Fruit fly (Drosophila melanogaster) whole organism, prepupa: Measurements from ENCODE around the gene CG10589.

Experiments used
- CG10631 ChIP-seq: fragments of 200-800 bp; sonication (Bioruptor generic); optimal IDR thresholded peaks from 2 replicates; lab custom pipeline; 2016; ENCODE audit warnings: missing biosample characterization, missing genetic modification characterization
- CG10669 ChIP-seq: fragments of 200-800 bp; sonication (Bioruptor generic); optimal IDR thresholded peaks from 3 replicates; lab custom pipeline; 2018; ENCODE audit warnings: missing biosample characterization, mild to moderate bottlenecking, missing genetic modification characterization, moderate library complexity
- CG11294 ChIP-seq: fragments of 200-800 bp; sonication (Bioruptor generic); IDR thresholded peaks from 2 replicates; pipeline ENCODE4 v1.3.6; 2022; ENCODE audit warnings: missing biosample characterization, missing genetic modification characterization
- CG11762 ChIP-seq: fragments of 200-800 bp; sonication (Bioruptor generic); optimal IDR thresholded peaks from 3 replicates; lab custom pipeline; 2016; ENCODE audit warnings: missing biosample characterization, missing genetic modification characterization; ENCODE audit not compliant: insufficient read depth
- CG11902 ChIP-seq: fragments of 200-800 bp; sonication (Bioruptor generic); optimal IDR thresholded peaks from 3 replicates; lab custom pipeline; 2016; ENCODE audit warnings: missing biosample characterization, missing genetic modification characterization
- CG15336 ChIP-seq: fragments of 200-800 bp; sonication (Bioruptor generic); IDR thresholded peaks from 2 replicates; pipeline ENCODE4 v1.3.6; 2022; ENCODE audit warnings: missing biosample characterization, missing genetic modification characterization
- CG16779 ChIP-seq: fragments of 200-800 bp; sonication (Bioruptor generic); optimal IDR thresholded peaks from 3 replicates; lab custom pipeline; 2017; ENCODE audit warnings: missing biosample characterization, mild to moderate bottlenecking, missing genetic modification characterization
- CG3032 ChIP-seq: fragments of 200-800 bp; optimal IDR thresholded peaks from 2 replicates; lab custom pipeline; 2019; ENCODE audit warnings: missing biosample characterization, mild to moderate bottlenecking, missing genetic modification characterization, moderate library complexity
- CG32006 ChIP-seq: fragments of 200-800 bp; sonication (Bioruptor generic); optimal IDR thresholded peaks from 3 replicates; lab custom pipeline; 2017; ENCODE audit warnings: missing biosample characterization, mild to moderate bottlenecking, missing genetic modification characterization
- CG34406 ChIP-seq: fragments of 200-800 bp; sonication (Bioruptor generic); optimal IDR thresholded peaks from 3 replicates; lab custom pipeline; 2016; ENCODE audit warnings: missing biosample characterization, missing genetic modification characterization
- CG3919 ChIP-seq: fragments of 200-800 bp; sonication (Bioruptor generic); optimal IDR thresholded peaks from 3 replicates; lab custom pipeline; 2016; ENCODE audit warnings: missing biosample characterization, missing genetic modification characterization
- CG6163 ChIP-seq: fragments of 200-800 bp; sonication (Bioruptor generic); IDR thresholded peaks from 3 replicates; pipeline ENCODE4 v1.3.6; 2022; ENCODE audit warnings: missing biosample characterization, missing genetic modification characterization
- CG6276 ChIP-seq: fragments of 200-800 bp; sonication (Bioruptor generic); optimal IDR thresholded peaks from 2 replicates; lab custom pipeline; 2017; ENCODE audit warnings: missing biosample characterization, mild to moderate bottlenecking, missing genetic modification characterization
- CG6792 ChIP-seq: fragments of 200-800 bp; sonication (Bioruptor generic); optimal IDR thresholded peaks from 3 replicates; lab custom pipeline; 2016; ENCODE audit warnings: missing biosample characterization, missing genetic modification characterization
- CG6808 ChIP-seq: fragments of 200-800 bp; sonication (Bioruptor generic); optimal IDR thresholded peaks from 3 replicates; lab custom pipeline; 2017; ENCODE audit warnings: missing biosample characterization, missing genetic modification characterization, mild to moderate bottlenecking, moderate library complexity, missing genetic modification reagents
- CG8119 ChIP-seq: fragments of 200-800 bp; sonication (Bioruptor generic); IDR thresholded peaks from 3 replicates; pipeline ENCODE4 v1.3.6; 2022; ENCODE audit warnings: missing biosample characterization, missing genetic modification characterization
- CG8319 ChIP-seq: fragments of 200-800 bp; sonication (Bioruptor generic); optimal IDR thresholded peaks from 3 replicates; lab custom pipeline; 2016; ENCODE audit warnings: missing biosample characterization, missing genetic modification characterization
- CG8632 ChIP-seq: fragments of 200-800 bp; sonication (Bioruptor generic); optimal IDR thresholded peaks from 3 replicates; lab custom pipeline; 2016; ENCODE audit warnings: missing biosample characterization, missing genetic modification characterization
- CG9139 ChIP-seq: fragments of 200-800 bp; sonication (Bioruptor generic); optimal IDR thresholded peaks from 3 replicates; lab custom pipeline; 2017; ENCODE audit warnings: missing biosample characterization, mild to moderate bottlenecking, missing genetic modification characterization
- Eip75B ChIP-seq: fragments of 200-800 bp; sonication (Bioruptor generic); optimal IDR thresholded peaks from 3 replicates; lab custom pipeline; 2016; ENCODE audit warnings: missing biosample characterization, missing genetic modification characterization
- Eip78C ChIP-seq: fragments of 200-800 bp; sonication (Bioruptor generic); peaks from one replicate; lab custom pipeline; 2016; ENCODE audit warnings: missing biosample characterization, missing genetic modification characterization
- Ets21C ChIP-seq: fragments of 200-800 bp; sonication (Bioruptor generic); optimal IDR thresholded peaks from 3 replicates; lab custom pipeline; 2016; ENCODE audit warnings: missing biosample characterization, missing genetic modification characterization
- Ets96B ChIP-seq: fragments of 200-800 bp; optimal IDR thresholded peaks from 2 replicates; lab custom pipeline; 2019; ENCODE audit warnings: missing biosample characterization, mild to moderate bottlenecking, missing genetic modification characterization, moderate library complexity
- Gug ChIP-seq: fragments of 200-800 bp; sonication (Bioruptor generic); IDR thresholded peaks from 2 replicates; pipeline ENCODE4 v1.3.6; 2022; ENCODE audit warnings: missing biosample characterization, missing genetic modification characterization
- Hr38 ChIP-seq: sonication (Bioruptor generic); optimal IDR thresholded peaks from 2 replicates; lab custom pipeline; 2016; ENCODE audit warnings: missing biosample characterization, missing genetic modification characterization
- Hr4 ChIP-seq: fragments of 200-800 bp; sonication (Bioruptor generic); optimal IDR thresholded peaks from 3 replicates; lab custom pipeline; 2016; ENCODE audit warnings: missing biosample characterization, missing genetic modification characterization
- Lpt ChIP-seq: fragments of 200-800 bp; sonication (Bioruptor generic); optimal IDR thresholded peaks from 3 replicates; lab custom pipeline; 2016; ENCODE audit warnings: missing biosample characterization, missing genetic modification characterization
- Met ChIP-seq: fragments of 200-800 bp; sonication (Bioruptor generic); optimal IDR thresholded peaks from 3 replicates; lab custom pipeline; 2016; ENCODE audit warnings: missing biosample characterization, missing genetic modification characterization
- OdsH ChIP-seq: fragments of 200-800 bp; sonication (Bioruptor generic); optimal IDR thresholded peaks from 3 replicates; lab custom pipeline; 2016; ENCODE audit warnings: missing biosample characterization, missing genetic modification characterization
- Smox ChIP-seq: fragments of 200-800 bp; sonication (Bioruptor generic); optimal IDR thresholded peaks from 3 replicates; lab custom pipeline; 2016; ENCODE audit warnings: missing biosample characterization, missing genetic modification characterization
- Sox102F ChIP-seq: fragments of 200-800 bp; sonication (Bioruptor generic); optimal IDR thresholded peaks from 2 replicates; lab custom pipeline; 2016; ENCODE audit warnings: missing biosample characterization, mild to moderate bottlenecking, missing genetic modification characterization
- Sox14 ChIP-seq: fragments of 200-800 bp; sonication (Bioruptor generic); optimal IDR thresholded peaks from 3 replicates; lab custom pipeline; 2016; ENCODE audit warnings: missing biosample characterization, missing genetic modification characterization
- Sox15 ChIP-seq: fragments of 200-800 bp; sonication (Bioruptor generic); optimal IDR thresholded peaks from 3 replicates; lab custom pipeline; 2016; ENCODE audit warnings: missing biosample characterization, missing genetic modification characterization
- achi ChIP-seq: fragments of 200-800 bp; sonication (Bioruptor generic); optimal IDR thresholded peaks from 3 replicates; lab custom pipeline; 2016; ENCODE audit warnings: missing biosample characterization, missing genetic modification characterization
- acj6 ChIP-seq: fragments of 200-800 bp; sonication (Bioruptor generic); optimal IDR thresholded peaks from 3 replicates; lab custom pipeline; 2016; ENCODE audit warnings: missing biosample characterization, missing genetic modification characterization
- cyc ChIP-seq: fragments of 200-800 bp; sonication (Bioruptor generic); optimal IDR thresholded peaks from 3 replicates; lab custom pipeline; 2016; ENCODE audit warnings: missing biosample characterization, missing genetic modification characterization
- dac ChIP-seq: fragments of 200-800 bp; sonication (Bioruptor generic); optimal IDR thresholded peaks from 2 replicates; lab custom pipeline; 2017; ENCODE audit warnings: missing biosample characterization, mild to moderate bottlenecking, missing genetic modification characterization
- dsx ChIP-seq: fragments of 200-800 bp; optimal IDR thresholded peaks from 3 replicates; lab custom pipeline; 2019; ENCODE audit warnings: missing biosample characterization, mild to moderate bottlenecking, missing genetic modification characterization, moderate library complexity; ENCODE audit not compliant: poor library complexity, severe bottlenecking
- eg ChIP-seq: fragments of 200-800 bp; sonication (Bioruptor generic); IDR thresholded peaks from 3 replicates; pipeline ENCODE4 v1.3.6; 2022; ENCODE audit warnings: missing biosample characterization, missing genetic modification characterization
- esn ChIP-seq: fragments of 200-800 bp; sonication (Bioruptor generic); optimal IDR thresholded peaks from 2 replicates; lab custom pipeline; 2016; ENCODE audit warnings: missing biosample characterization, mild to moderate bottlenecking, missing genetic modification characterization, moderate library complexity
- fd59A ChIP-seq: fragments of 200-800 bp; sonication (Bioruptor generic); optimal IDR thresholded peaks from 2 replicates; lab custom pipeline; 2017; ENCODE audit warnings: missing biosample characterization, mild to moderate bottlenecking, missing genetic modification characterization, missing genetic modification reagents
- fd85E ChIP-seq: fragments of 200-800 bp; sonication (Bioruptor generic); optimal IDR thresholded peaks from 3 replicates; lab custom pipeline; 2016; ENCODE audit warnings: missing biosample characterization, missing genetic modification characterization
- fkh ChIP-seq: fragments of 200-800 bp; sonication (Bioruptor generic); optimal IDR thresholded peaks from 3 replicates; lab custom pipeline; 2017; ENCODE audit warnings: missing biosample characterization, mild to moderate bottlenecking, missing genetic modification characterization, moderate library complexity
- net ChIP-seq: fragments of 200-800 bp; sonication (Bioruptor generic); optimal IDR thresholded peaks from 3 replicates; lab custom pipeline; 2016; ENCODE audit warnings: missing biosample characterization, missing genetic modification characterization
- salr ChIP-seq, 2 experiments: fragments of 200-800 bp; sonication (Bioruptor generic); optimal IDR thresholded peaks; 3 replicates each; lab custom pipeline; 2016 to 2018; ENCODE audit warnings: missing biosample characterization in 2 of 2, missing genetic modification characterization in 2 of 2, mild to moderate bottlenecking in 1 of 2
- spab ChIP-seq: fragments of 200-800 bp; sonication (Bioruptor generic); optimal IDR thresholded peaks from 2 replicates; lab custom pipeline; 2017; ENCODE audit warnings: missing biosample characterization, mild to moderate bottlenecking, missing genetic modification characterization, missing genetic modification reagents
- ss ChIP-seq, 2 experiments: fragments of 200-800 bp; sonication (Bioruptor generic); optimal IDR thresholded peaks; 2 replicates in 1 of 2; 3 replicates in 1 of 2; lab custom pipeline; 2017 to 2018; ENCODE audit warnings: mild to moderate bottlenecking in 2 of 2, missing biosample characterization in 2 of 2, missing genetic modification characterization in 2 of 2, moderate library complexity in 1 of 2
- svp ChIP-seq: fragments of 200-800 bp; sonication (Bioruptor generic); peaks from one replicate; lab custom pipeline; 2016; ENCODE audit warnings: missing biosample characterization, missing genetic modification characterization
- topi ChIP-seq: fragments of 200-800 bp; sonication (Bioruptor generic); optimal IDR thresholded peaks from 3 replicates; lab custom pipeline; 2016; ENCODE audit warnings: missing biosample characterization, missing genetic modification characterization
- vri ChIP-seq: fragments of 200-800 bp; sonication (Bioruptor generic); optimal IDR thresholded peaks from 3 replicates; lab custom pipeline; 2016; ENCODE audit warnings: missing biosample characterization, mild to moderate bottlenecking, missing genetic modification characterization

Gene CG10589

dm6 chr3L:20930059-20930785 is 2.6 kb downstream of the CG10589 start:
- no peak for TF ChIP-seq Hr38 (GFP tag; lab: Kevin White, UChicago)
- peak; percentile 26 for TF ChIP-seq fd59A
- peak; percentile 69 for TF ChIP-seq CG10631 (GFP tag; lab: Kevin White, UChicago)
- no peak for TF ChIP-seq fkh (GFP tag; lab: Kevin White, UChicago)
- TF ChIP-seq Met (GFP tag; lab: Kevin White, UChicago) = peak; percentile 40
- TF ChIP-seq dsx (GFP tag; lab: Kevin White, UChicago) = peak; percentile 82
- TF ChIP-seq cyc = no peak
- peak; percentile 62 for TF ChIP-seq Eip75B (GFP tag; lab: Kevin White, UChicago)
- peak; percentile 84 for TF ChIP-seq CG8119
- peak; percentile 67 for TF ChIP-seq acj6 (GFP tag; lab: Kevin White, UChicago)
- TF ChIP-seq CG6808 (GFP tag; lab: Kevin White, UChicago) = peak; percentile 61
- peak; percentile 70 for TF ChIP-seq OdsH
- TF ChIP-seq dac (GFP tag; lab: Kevin White, UChicago) = peak; percentile 44
- TF ChIP-seq svp = peak; percentile 56
- peak; percentile 56 for TF ChIP-seq Hr4 (GFP tag; lab: Kevin White, UChicago)
- peak; percentile 36 for TF ChIP-seq topi (GFP tag; lab: Kevin White, UChicago)
- TF ChIP-seq Sox102F (GFP tag; lab: Kevin White, UChicago) = peak; percentile 36
- peak; percentile 62 for TF ChIP-seq Lpt (GFP tag; lab: Kevin White, UChicago)
- peak; percentile 54; the same call in 1 of the 2 replicates for TF ChIP-seq Gug (GFP tag; lab: Robert Waterston, UW)
- TF ChIP-seq CG15336 (GFP tag; lab: Robert Waterston, UW) = peak; percentile 75
- peak; percentile 27 for TF ChIP-seq CG8319 (GFP tag; lab: Kevin White, UChicago)
- TF ChIP-seq fd85E (GFP tag; lab: Kevin White, UChicago) = peak; percentile 26
- TF ChIP-seq CG6163 (GFP tag; lab: Robert Waterston, UW) = no peak; the same call in 2 of the 3 replicates
- peak; percentile 37 for TF ChIP-seq Sox15 (GFP tag; lab: Kevin White, UChicago)
- TF ChIP-seq CG3919 = peak; percentile 59
- peak; percentile 39 to 49 for TF ChIP-seq ss (GFP tag; optimal IDR thresholded peaks at IDR 0.05; lab: Kevin White, UChicago)
- TF ChIP-seq Eip78C = peak; percentile 90
- peak; percentile 61 for TF ChIP-seq CG11762 (GFP tag; lab: Kevin White, UChicago)
- TF ChIP-seq eg = peak; percentile 63; the same call in 2 of the 3 replicates
- TF ChIP-seq CG10669 = peak; percentile 72
- peak; percentile 61 for TF ChIP-seq CG9139
- no peak for TF ChIP-seq Ets21C
- TF ChIP-seq achi (GFP tag; lab: Kevin White, UChicago) = peak; percentile 78
- TF ChIP-seq CG32006 (GFP tag; lab: Kevin White, UChicago) = peak; percentile 83
- TF ChIP-seq CG34406 = peak; percentile 75
- peak; percentile 74 for TF ChIP-seq spab (GFP tag; lab: Kevin White, UChicago)
- TF ChIP-seq Ets96B (tag; lab: Kevin White, UChicago) = peak; percentile 79
- TF ChIP-seq salr (GFP tag; optimal IDR thresholded peaks at IDR 0.05; lab: Kevin White, UChicago) = peak; percentile 0 to 46
- peak; percentile 33 for TF ChIP-seq CG11902
- peak; percentile 30 for TF ChIP-seq Sox14 (GFP tag; lab: Kevin White, UChicago)
- no peak for TF ChIP-seq vri
- TF ChIP-seq CG6792 (GFP tag; lab: Kevin White, UChicago) = peak; percentile 48
- TF ChIP-seq Smox (GFP tag; lab: Kevin White, UChicago) = peak; percentile 33
- peak; percentile 80 for TF ChIP-seq CG3032 (tag; lab: Kevin White, UChicago)
- TF ChIP-seq CG11294 (GFP tag; lab: Robert Waterston, UW) = peak; percentile 53; the same call in 1 of the 2 replicates
- TF ChIP-seq esn (GFP tag; lab: Kevin White, UChicago) = peak; percentile 56
- peak; percentile 67 for TF ChIP-seq CG6276 (GFP tag; lab: Kevin White, UChicago)
- TF ChIP-seq CG16779 (tag; lab: Kevin White, UChicago) = peak; percentile 57
- TF ChIP-seq net (GFP tag; lab: Kevin White, UChicago) = peak; percentile 53
- TF ChIP-seq CG8632 = peak; percentile 80
